In genomic region chr3R:21386132-21386531, dm6 we compare ENCODE assay signal across 1 fruit fly cellular context.
TF ChIP-seq lines count a peak whose summit lies in the region.

No protein-coding gene starts in this region.

TF ChIP-seq in whole organism, embryonic, 481 proteins besides CTCF, POLR2A, EP300 and RAD21 (continued from another document and continues in another):
- no peak for TF ChIP-seq chn (GFP tag; optimal IDR thresholded peaks at IDR 0.05; lab: Kevin White, UChicago)
- TF ChIP-seq tll (GFP tag; optimal IDR thresholded peaks at IDR 0.05; lab: Kevin White, UChicago), result no peak
- TF ChIP-seq CG15011 (GFP tag; optimal IDR thresholded peaks at IDR 0.05; lab: Kevin White, UChicago), result no peak
- no peak for TF ChIP-seq CG10431 (GFP tag; optimal IDR thresholded peaks at IDR 0.05; lab: Kevin White, UChicago)
- peak; percentile 37 for TF ChIP-seq HmgZ (tag; optimal IDR thresholded peaks at IDR 0.05; lab: Kevin White, UChicago)
- no peak for TF ChIP-seq hkb (optimal IDR thresholded peaks at IDR 0.05; lab: Kevin White, UChicago)
- no peak for TF ChIP-seq hkb (GFP tag; IDR thresholded peaks at IDR 0.05; lab: Robert Waterston, UW)
- TF ChIP-seq chm (GFP tag; IDR thresholded peaks at IDR 0.05; lab: Robert Waterston, UW), result no peak
- no peak for TF ChIP-seq peb (GFP tag; IDR thresholded peaks at IDR 0.05; lab: Robert Waterston, UW)
- TF ChIP-seq lola (GFP tag; optimal IDR thresholded peaks at IDR 0.05; lab: Kevin White, UChicago), result no peak
- TF ChIP-seq CG12071 (GFP tag; optimal IDR thresholded peaks at IDR 0.05; lab: Kevin White, UChicago), result no peak
- TF ChIP-seq mirr (GFP tag; optimal IDR thresholded peaks at IDR 0.05; lab: Kevin White, UChicago), result no peak
- no peak for TF ChIP-seq ato (GFP tag; IDR thresholded peaks at IDR 0.05; lab: Robert Waterston, UW; ENCODE audit: partially characterized antibody)
- no peak for TF ChIP-seq CG5245 (GFP tag; optimal IDR thresholded peaks at IDR 0.05; lab: Kevin White, UChicago)
- TF ChIP-seq CG3065 (GFP tag; optimal IDR thresholded peaks at IDR 0.05; lab: Kevin White, UChicago), result no peak
- TF ChIP-seq CG6813 (GFP tag; optimal IDR thresholded peaks at IDR 0.05; lab: Kevin White, UChicago), result no peak
- TF ChIP-seq Neu2 (GFP tag; optimal IDR thresholded peaks at IDR 0.05; lab: Kevin White, UChicago; ENCODE audit: borderline replicate concordance), result no peak
- TF ChIP-seq bab2 (GFP tag; optimal IDR thresholded peaks at IDR 0.05; lab: Kevin White, UChicago), result no peak
- no peak for TF ChIP-seq ERR (GFP tag; optimal IDR thresholded peaks at IDR 0.05; lab: Kevin White, UChicago)
- TF ChIP-seq Bgb (GFP tag; IDR thresholded peaks at IDR 0.05; lab: Robert Waterston, UW; ENCODE audit: partially characterized antibody), result peak; percentile 67
- peak; percentile 64 for TF ChIP-seq amos (GFP tag; IDR thresholded peaks at IDR 0.05; lab: Robert Waterston, UW; ENCODE audit: partially characterized antibody)
- no peak for TF ChIP-seq CG10274 (GFP tag; optimal IDR thresholded peaks at IDR 0.05; lab: Kevin White, UChicago)
- TF ChIP-seq Dip3 (GFP tag; optimal IDR thresholded peaks at IDR 0.05; lab: Kevin White, UChicago), result no peak
- no peak for TF ChIP-seq HHEX (GFP tag; optimal IDR thresholded peaks at IDR 0.05; lab: Kevin White, UChicago)
- no peak for TF ChIP-seq fru (optimal IDR thresholded peaks at IDR 0.05; lab: Kevin White, UChicago)
- TF ChIP-seq CG15514 (GFP tag; optimal IDR thresholded peaks at IDR 0.05; lab: Kevin White, UChicago), result peak; percentile 35
- no peak for TF ChIP-seq gsb (GFP tag; IDR thresholded peaks at IDR 0.05; lab: Robert Waterston, UW)
- TF ChIP-seq Rx (GFP tag; IDR thresholded peaks at IDR 0.05; lab: Robert Waterston, UW), result no peak
- TF ChIP-seq bbx (GFP tag; IDR thresholded peaks at IDR 0.05; lab: Robert Waterston, UW; ENCODE audit: partially characterized antibody), result no peak
- TF ChIP-seq H2.0 (GFP tag; IDR thresholded peaks at IDR 0.05; lab: Robert Waterston, UW), result no peak
- peak; percentile 62 for TF ChIP-seq Med (GFP tag; lab: Kevin White, UChicago)
- no peak for TF ChIP-seq Dfd (GFP tag; optimal IDR thresholded peaks at IDR 0.05; lab: Kevin White, UChicago)
- TF ChIP-seq CG8388 (GFP tag; optimal IDR thresholded peaks at IDR 0.05; lab: Kevin White, UChicago), result no peak
- 0 out of 2 replicates have a peak, but pooled peaks have one; percentile 32 for TF ChIP-seq Dref (GFP tag; IDR thresholded peaks at IDR 0.05; lab: Robert Waterston, UW)
- TF ChIP-seq zen2 (GFP tag; IDR thresholded peaks at IDR 0.05; lab: Robert Waterston, UW; ENCODE audit: partially characterized antibody), result no peak
- TF ChIP-seq mld (GFP tag; IDR thresholded peaks at IDR 0.05; lab: Robert Waterston, UW; ENCODE audit: partially characterized antibody), result no peak
- no peak for TF ChIP-seq Ada2b (GFP tag; IDR thresholded peaks at IDR 0.05; lab: Robert Waterston, UW)
- no peak for TF ChIP-seq CG30403 (GFP tag; optimal IDR thresholded peaks at IDR 0.05; lab: Kevin White, UChicago)
- no peak for TF ChIP-seq CG3407 (GFP tag; optimal IDR thresholded peaks at IDR 0.05; lab: Kevin White, UChicago)
- peak; percentile 54 for TF ChIP-seq abd-A (tag; optimal IDR thresholded peaks at IDR 0.05; lab: Kevin White, UChicago)
- TF ChIP-seq CG6765 (GFP tag; optimal IDR thresholded peaks at IDR 0.05; lab: Kevin White, UChicago), result no peak
- no peak for TF ChIP-seq CG12236 (GFP tag; optimal IDR thresholded peaks at IDR 0.05; lab: Kevin White, UChicago)
- TF ChIP-seq onecut (GFP tag; IDR thresholded peaks at IDR 0.05; lab: Robert Waterston, UW), result no peak
- peak; percentile 41 for TF ChIP-seq CG8290 (GFP tag; optimal IDR thresholded peaks at IDR 0.05; lab: Kevin White, UChicago)
- TF ChIP-seq CG8290 (tag; optimal IDR thresholded peaks at IDR 0.05; lab: Kevin White, UChicago), result no peak
- TF ChIP-seq Lim3 (GFP tag; IDR thresholded peaks at IDR 0.05; lab: Robert Waterston, UW), result no peak
- no peak for TF ChIP-seq CG11504 (tag; optimal IDR thresholded peaks at IDR 0.05; lab: Kevin White, UChicago)
- TF ChIP-seq Deaf1 (tag; optimal IDR thresholded peaks at IDR 0.05; lab: Kevin White, UChicago), result no peak
- no peak for TF ChIP-seq Hr39 (optimal IDR thresholded peaks at IDR 0.05; lab: Kevin White, UChicago)
- TF ChIP-seq Dp (GFP tag; optimal IDR thresholded peaks at IDR 0.05; lab: Kevin White, UChicago), result peak; percentile 46
- TF ChIP-seq Gsc (GFP tag; IDR thresholded peaks at IDR 0.05; lab: Robert Waterston, UW), result no peak
- no peak for TF ChIP-seq CG16779 (GFP tag; IDR thresholded peaks at IDR 0.05; lab: Robert Waterston, UW)
- peak; percentile 89 for TF ChIP-seq Lhr (GFP tag; optimal IDR thresholded peaks at IDR 0.05; lab: Kevin White, UChicago)
- TF ChIP-seq seq (GFP tag; IDR thresholded peaks at IDR 0.05; lab: Robert Waterston, UW), result no peak
- TF ChIP-seq Kr (GFP tag; optimal IDR thresholded peaks at IDR 0.05; lab: Kevin White, UChicago), result no peak
- TF ChIP-seq Sox100B (GFP tag; optimal IDR thresholded peaks at IDR 0.05; lab: Kevin White, UChicago), result no peak
- no peak for TF ChIP-seq YL-1 (GFP tag; optimal IDR thresholded peaks at IDR 0.05; lab: Kevin White, UChicago)
- no peak for TF ChIP-seq ash1 (GFP tag; optimal IDR thresholded peaks at IDR 0.05; lab: Kevin White, UChicago)
- TF ChIP-seq bowl (GFP tag; IDR thresholded peaks at IDR 0.05; lab: Robert Waterston, UW), result no peak
- TF ChIP-seq gsb-n (tag; optimal IDR thresholded peaks at IDR 0.05; lab: Kevin White, UChicago), result no peak
- TF ChIP-seq mam (GFP tag; optimal IDR thresholded peaks at IDR 0.05; lab: Kevin White, UChicago), result no peak
- no peak for TF ChIP-seq toy (GFP tag; IDR thresholded peaks at IDR 0.05; lab: Robert Waterston, UW)
- no peak for TF ChIP-seq MTF-1 (GFP tag; optimal IDR thresholded peaks at IDR 0.05; lab: Kevin White, UChicago; ENCODE audit: borderline replicate concordance)
- TF ChIP-seq CG6272 (GFP tag; IDR thresholded peaks at IDR 0.05; lab: Robert Waterston, UW), result no peak
- peak; percentile 22 for TF ChIP-seq CoRest (tag; optimal IDR thresholded peaks at IDR 0.05; lab: Kevin White, UChicago)
- no peak for TF ChIP-seq Atf3 (GFP tag; optimal IDR thresholded peaks at IDR 0.05; lab: Kevin White, UChicago)
- no peak for TF ChIP-seq NK7.1 (GFP tag; optimal IDR thresholded peaks at IDR 0.05; lab: Kevin White, UChicago)
- peak; percentile 95 for TF ChIP-seq vvl (GFP tag; IDR thresholded peaks at IDR 0.05; lab: Robert Waterston, UW)
- no peak for TF ChIP-seq CG14441 (GFP tag; IDR thresholded peaks at IDR 0.05; lab: Robert Waterston, UW)
- TF ChIP-seq CG13624 (GFP tag; optimal IDR thresholded peaks at IDR 0.05; lab: Kevin White, UChicago), result no peak
- no peak for TF ChIP-seq CG8281 (tag; optimal IDR thresholded peaks at IDR 0.05; lab: Kevin White, UChicago)
- no peak for TF ChIP-seq Hmx (GFP tag; optimal IDR thresholded peaks at IDR 0.05; lab: Kevin White, UChicago)
- no peak for TF ChIP-seq wor (GFP tag; IDR thresholded peaks at IDR 0.05; lab: Robert Waterston, UW)
- no peak for TF ChIP-seq h (optimal IDR thresholded peaks at IDR 0.05; lab: Kevin White, UChicago)
- no peak for TF ChIP-seq CG31388 (GFP tag; optimal IDR thresholded peaks at IDR 0.05; lab: Kevin White, UChicago)
- TF ChIP-seq chif (GFP tag; optimal IDR thresholded peaks at IDR 0.05; lab: Kevin White, UChicago), result peak in 1 of 2 experiments; percentile 25
- no peak for TF ChIP-seq CG10321 (GFP tag; IDR thresholded peaks at IDR 0.05; lab: Robert Waterston, UW)
- TF ChIP-seq CG2202 (tag; optimal IDR thresholded peaks at IDR 0.05; lab: Kevin White, UChicago), result no peak
- TF ChIP-seq pho (GFP tag; optimal IDR thresholded peaks at IDR 0.05; lab: Kevin White, UChicago), result no peak
- TF ChIP-seq ssp (GFP tag; IDR thresholded peaks at IDR 0.05; lab: Robert Waterston, UW), result no peak
- no peak for TF ChIP-seq Fer1 (GFP tag; optimal IDR thresholded peaks at IDR 0.05; lab: Kevin White, UChicago)
- no peak for TF ChIP-seq CG8924 (tag; optimal IDR thresholded peaks at IDR 0.05; lab: Kevin White, UChicago)
- TF ChIP-seq Meics (GFP tag; optimal IDR thresholded peaks at IDR 0.05; lab: Kevin White, UChicago), result no peak
- no peak for TF ChIP-seq Dek (tag; optimal IDR thresholded peaks at IDR 0.05; lab: Kevin White, UChicago)
- no peak for TF ChIP-seq ATbp (GFP tag; optimal IDR thresholded peaks at IDR 0.05; lab: Kevin White, UChicago)
- TF ChIP-seq CG3838 (GFP tag; optimal IDR thresholded peaks at IDR 0.05; lab: Kevin White, UChicago), result no peak
- TF ChIP-seq CG6791 (GFP tag; IDR thresholded peaks at IDR 0.05; lab: Robert Waterston, UW; ENCODE audit: partially characterized antibody), result peak; percentile 31; the same call in 1 of the 3 replicates
- TF ChIP-seq CG5953 (GFP tag; IDR thresholded peaks at IDR 0.05; lab: Robert Waterston, UW), result no peak
- TF ChIP-seq nom (GFP tag; optimal IDR thresholded peaks at IDR 0.05; lab: Kevin White, UChicago), result no peak
- no peak for TF ChIP-seq CG4820 (GFP tag; optimal IDR thresholded peaks at IDR 0.05; lab: Kevin White, UChicago)
- no peak for TF ChIP-seq CG10209 (GFP tag; optimal IDR thresholded peaks at IDR 0.05; lab: Kevin White, UChicago)
- no peak for TF ChIP-seq grn (GFP tag; optimal IDR thresholded peaks at IDR 0.05; lab: Kevin White, UChicago)
- no peak for TF ChIP-seq ab (GFP tag; optimal IDR thresholded peaks at IDR 0.05; lab: Kevin White, UChicago)
- TF ChIP-seq CG4707 (GFP tag; optimal IDR thresholded peaks at IDR 0.05; lab: Kevin White, UChicago), result no peak
- no peak for TF ChIP-seq CG8359 (GFP tag; optimal IDR thresholded peaks at IDR 0.05; lab: Kevin White, UChicago; ENCODE audit: borderline replicate concordance)
- TF ChIP-seq B-H1 (GFP tag; IDR thresholded peaks at IDR 0.05; lab: Robert Waterston, UW), result no peak
- no peak for TF ChIP-seq fu2 (GFP tag; optimal IDR thresholded peaks at IDR 0.05; lab: Kevin White, UChicago)
- TF ChIP-seq Hey (tag; optimal IDR thresholded peaks at IDR 0.05; lab: Kevin White, UChicago), result no peak
- TF ChIP-seq trh (GFP tag; optimal IDR thresholded peaks at IDR 0.05; lab: Kevin White, UChicago), result no peak
- no peak for TF ChIP-seq Rfx (GFP tag; IDR thresholded peaks at IDR 0.05; lab: Robert Waterston, UW)
- TF ChIP-seq CG14014 (GFP tag; IDR thresholded peaks at IDR 0.05; lab: Robert Waterston, UW), result no peak
- no peak for TF ChIP-seq CG18476 (GFP tag; optimal IDR thresholded peaks at IDR 0.05; lab: Kevin White, UChicago)
- TF ChIP-seq CG11560 (tag; IDR thresholded peaks at IDR 0.05; lab: Robert Waterston, UW), result no peak; the same call in 2 of the 3 replicates
- TF ChIP-seq CG10543 (GFP tag; optimal IDR thresholded peaks at IDR 0.05; lab: Kevin White, UChicago), result no peak
- no peak for TF ChIP-seq CG11398 (GFP tag; optimal IDR thresholded peaks at IDR 0.05; lab: Kevin White, UChicago)
- TF ChIP-seq CG3847 (GFP tag; IDR thresholded peaks at IDR 0.05; lab: Robert Waterston, UW), result peak; percentile 11; the same call in 1 of the 2 replicates
- peak; percentile 26 for TF ChIP-seq pzg (GFP tag; optimal IDR thresholded peaks at IDR 0.05; lab: Kevin White, UChicago)
- peak; percentile 64 for TF ChIP-seq CG33213 (GFP tag; optimal IDR thresholded peaks at IDR 0.05; lab: Kevin White, UChicago)
- no peak for TF ChIP-seq zfh1 (GFP tag; IDR thresholded peaks at IDR 0.05; lab: Robert Waterston, UW)
- TF ChIP-seq CG14860 (GFP tag; IDR thresholded peaks at IDR 0.05; lab: Robert Waterston, UW; ENCODE audit: partially characterized antibody), result no peak
- no peak for TF ChIP-seq D19A (tag; optimal IDR thresholded peaks at IDR 0.05; lab: Kevin White, UChicago)
- no peak for TF ChIP-seq pb (GFP tag; optimal IDR thresholded peaks at IDR 0.05; lab: Kevin White, UChicago)
- no peak for TF ChIP-seq Ptx1 (GFP tag; IDR thresholded peaks at IDR 0.05; lab: Robert Waterston, UW)
- TF ChIP-seq bigmax (GFP tag; optimal IDR thresholded peaks at IDR 0.05; lab: Kevin White, UChicago), result no peak
- no peak for TF ChIP-seq Fer2 (tag; optimal IDR thresholded peaks at IDR 0.05; lab: Kevin White, UChicago)
- TF ChIP-seq CG11247 (GFP tag; IDR thresholded peaks at IDR 0.05; lab: Robert Waterston, UW), result no peak
- no peak for TF ChIP-seq cwo (GFP tag; optimal IDR thresholded peaks at IDR 0.05; lab: Kevin White, UChicago)
- peak; percentile 70 for TF ChIP-seq pita (GFP tag; optimal IDR thresholded peaks at IDR 0.05; lab: Kevin White, UChicago)
- no peak for TF ChIP-seq TFAM (GFP tag; optimal IDR thresholded peaks at IDR 0.05; lab: Kevin White, UChicago)
- TF ChIP-seq CG4328 (GFP tag; optimal IDR thresholded peaks at IDR 0.05; lab: Kevin White, UChicago), result no peak
- TF ChIP-seq dati (GFP tag; IDR thresholded peaks at IDR 0.05; lab: Robert Waterston, UW), result no peak
- 0 out of 3 replicates have a peak, but pooled peaks have one; percentile 35 for TF ChIP-seq CG2199 (GFP tag; IDR thresholded peaks at IDR 0.05; lab: Robert Waterston, UW)
- TF ChIP-seq CG7786 (GFP tag; optimal IDR thresholded peaks at IDR 0.05; lab: Kevin White, UChicago), result no peak
- no peak for TF ChIP-seq CG12104 (GFP tag; optimal IDR thresholded peaks at IDR 0.05; lab: Kevin White, UChicago)
- no peak for TF ChIP-seq vfl (GFP tag; optimal IDR thresholded peaks at IDR 0.05; lab: Kevin White, UChicago)
- TF ChIP-seq corto (GFP tag; optimal IDR thresholded peaks at IDR 0.05; lab: Kevin White, UChicago), result no peak
- TF ChIP-seq danr (GFP tag; IDR thresholded peaks at IDR 0.05; lab: Robert Waterston, UW), result no peak
- TF ChIP-seq crc (GFP tag; optimal IDR thresholded peaks at IDR 0.05; lab: Kevin White, UChicago), result no peak
- TF ChIP-seq nerfin-2 (GFP tag; IDR thresholded peaks at IDR 0.05; lab: Robert Waterston, UW; ENCODE audit: partially characterized antibody), result peak; percentile 23; the same call in 1 of the 2 replicates
- TF ChIP-seq cas (GFP tag; IDR thresholded peaks at IDR 0.05; lab: Robert Waterston, UW), result no peak
- TF ChIP-seq CG15479 (GFP tag; optimal IDR thresholded peaks at IDR 0.05; lab: Kevin White, UChicago), result no peak
- no peak for TF ChIP-seq HLHmδ (GFP tag; optimal IDR thresholded peaks at IDR 0.05; lab: Kevin White, UChicago)
- TF ChIP-seq CG11456 (GFP tag; IDR thresholded peaks at IDR 0.05; lab: Robert Waterston, UW), result no peak
- no peak for TF ChIP-seq CG7556 (GFP tag; optimal IDR thresholded peaks at IDR 0.05; lab: Kevin White, UChicago)
- no peak for TF ChIP-seq tx (GFP tag; optimal IDR thresholded peaks at IDR 0.05; lab: Kevin White, UChicago)
- TF ChIP-seq Usf (GFP tag; optimal IDR thresholded peaks at IDR 0.05; lab: Kevin White, UChicago), result no peak
- TF ChIP-seq tio (GFP tag; optimal IDR thresholded peaks at IDR 0.05; lab: Kevin White, UChicago), result no peak
- TF ChIP-seq CG1603 (tag; optimal IDR thresholded peaks at IDR 0.05; lab: Kevin White, UChicago), result peak; percentile 22
- TF ChIP-seq CG9932 (GFP tag; IDR thresholded peaks at IDR 0.05; lab: Robert Waterston, UW), result no peak
